Worm (Caenorhabditis elegans) whole organism, L4 larva: Measurements from ENCODE around the gene bcs-1.
A peak's percentile ranks its signal among the peaks of the same experiment; 100 is the strongest.

Experiments
- F10B5.3 ChIP-seq: sonication (generic microtip); optimal IDR thresholded peaks from 2 replicates; lab custom pipeline; 2016; ENCODE audit warnings: mild to moderate bottlenecking, missing genetic modification characterization, missing compliant biosample characterization
- F26F4.8 ChIP-seq: fragments of 200-800 bp; sonication (Bioruptor generic); conservative IDR thresholded peaks from 2 replicates; pipeline ENCODE4 v1.3.6; 2022; ENCODE audit warnings: missing genetic modification characterization, missing compliant biosample characterization
- F37D6.2 ChIP-seq: sonication (generic microtip); optimal IDR thresholded peaks from 2 replicates; lab custom pipeline; 2016; ENCODE audit warnings: mild to moderate bottlenecking, missing genetic modification characterization, missing compliant biosample characterization
- R02D3.7 ChIP-seq: fragments of 150-350 bp; sonication (generic microtip); optimal IDR thresholded peaks from 3 replicates; lab custom pipeline; 2014; ENCODE audit warnings: missing biosample characterization, missing genetic modification characterization
- T20F7.1 ChIP-seq: fragments of 200-800 bp; sonication (Bioruptor generic); optimal IDR thresholded peaks from 2 replicates; lab custom pipeline; 2018; ENCODE audit warnings: mild to moderate bottlenecking, missing genetic modification characterization, missing compliant biosample characterization
- T26A8.4 ChIP-seq: fragments of 200-800 bp; sonication (Bioruptor generic); IDR thresholded peaks from 2 replicates; pipeline ENCODE4 v1.3.6; 2022; ENCODE audit warnings: missing genetic modification characterization, missing compliant biosample characterization
- ZK337.2 ChIP-seq: fragments of 200-800 bp; sonication (Bioruptor generic); IDR thresholded peaks from 2 replicates; pipeline ENCODE4 v1.3.6; 2022; ENCODE audit warnings: missing genetic modification reagents, missing genetic modification characterization, missing compliant biosample characterization
- arid-1 ChIP-seq: fragments of 200-800 bp; sonication (Bioruptor generic); conservative IDR thresholded peaks from 2 replicates; pipeline ENCODE4 v1.3.6; 2022; ENCODE audit warnings: missing genetic modification reagents, missing genetic modification characterization, missing compliant biosample characterization
- attf-4 ChIP-seq: sonication (generic microtip); optimal IDR thresholded peaks from 3 replicates; lab custom pipeline; 2017; ENCODE audit warnings: missing biosample characterization, missing genetic modification characterization
- ceh-28 ChIP-seq: fragments of 150-350 bp; optimal IDR thresholded peaks from 2 replicates; lab custom pipeline; 2014; ENCODE audit warnings: missing biosample characterization, missing genetic modification reagents, missing genetic modification characterization
- ces-1 ChIP-seq: fragments of 150-350 bp; sonication (generic microtip); optimal IDR thresholded peaks from 4 replicates; lab custom pipeline; 2014; ENCODE audit warnings: missing biosample characterization, missing genetic modification reagents, missing genetic modification characterization
- cey-2 ChIP-seq: sonication (generic microtip); optimal IDR thresholded peaks from 3 replicates; lab custom pipeline; 2017; ENCODE audit warnings: missing genetic modification characterization, mild to moderate bottlenecking, missing compliant biosample characterization, antibody characterized with exemption, borderline replicate concordance; ENCODE audit not compliant: insufficient read depth
- ctbp-1 ChIP-seq: fragments of 200-800 bp; sonication (Bioruptor generic); IDR thresholded peaks from 2 replicates; pipeline ENCODE4 v1.3.6; 2022; ENCODE audit warnings: missing genetic modification reagents, missing genetic modification characterization, missing compliant biosample characterization
- dve-1 ChIP-seq: sonication (generic microtip); optimal IDR thresholded peaks from 2 replicates; lab custom pipeline; 2017; ENCODE audit warnings: antibody characterized with exemption, mild to moderate bottlenecking, missing genetic modification characterization, missing compliant biosample characterization; ENCODE audit not compliant: insufficient read depth
- egl-27 ChIP-seq: sonication (generic microtip); optimal IDR thresholded peaks from 3 replicates; lab custom pipeline; 2017; ENCODE audit warnings: missing biosample characterization, missing genetic modification reagents, missing genetic modification characterization
- hif-1 ChIP-seq, 2 experiments: sonication (generic microtip); optimal IDR thresholded peaks; 2 replicates each; lab custom pipeline; 2016 to 2017; ENCODE audit warnings: missing compliant biosample characterization in 2 of 2, missing genetic modification characterization in 2 of 2, missing genetic modification reagents in 2 of 2, missing genotype in 2 of 2, mild to moderate bottlenecking in 1 of 2
- hlh-30 ChIP-seq: sonication (generic microtip); optimal IDR thresholded peaks from 2 replicates; lab custom pipeline; 2017; ENCODE audit warnings: antibody characterized with exemption, mild to moderate bottlenecking, missing genetic modification characterization, missing compliant biosample characterization; ENCODE audit not compliant: insufficient read depth
- hmg-1.1 ChIP-seq: fragments of 200-800 bp; sonication (Bioruptor generic); IDR thresholded peaks from 2 replicates; pipeline ENCODE4 v1.3.6; 2022; ENCODE audit warnings: missing genetic modification reagents, missing genetic modification characterization, missing compliant biosample characterization
- jun-1 ChIP-seq: fragments of 150-350 bp; optimal IDR thresholded peaks from 2 replicates; lab custom pipeline; 2014; ENCODE audit warnings: missing biosample characterization, missing genetic modification reagents, missing genetic modification characterization
- lim-7 ChIP-seq: fragments of 200-800 bp; sonication (Bioruptor generic); IDR thresholded peaks from 2 replicates; pipeline ENCODE4 v1.3.6; 2022; ENCODE audit warnings: missing genetic modification characterization, missing compliant biosample characterization
- lin-38 ChIP-seq: fragments of 200-800 bp; sonication (Bioruptor generic); IDR thresholded peaks from 2 replicates; pipeline ENCODE4 v1.3.6; 2022; ENCODE audit warnings: missing genetic modification reagents, missing genetic modification characterization, missing compliant biosample characterization
- lir-3 ChIP-seq: sonication (generic microtip); optimal IDR thresholded peaks from 2 replicates; lab custom pipeline; 2016; ENCODE audit warnings: mild to moderate bottlenecking, missing genetic modification characterization, missing compliant biosample characterization
- mdl-1 ChIP-seq, 2 experiments: fragments of 150-350 bp in 1 of 2; sonication (generic microtip) in 1 of 2; optimal IDR thresholded peaks; 2 replicates each; lab custom pipeline; 2014 to 2017; ENCODE audit warnings: missing biosample characterization in 2 of 2, missing genetic modification characterization in 2 of 2
- mdt-29 ChIP-seq: fragments of 200-800 bp; sonication (Bioruptor generic); IDR thresholded peaks from 2 replicates; pipeline ENCODE4 v1.3.6; 2022; ENCODE audit warnings: missing genetic modification reagents, missing genetic modification characterization, missing compliant biosample characterization
- mes-2 ChIP-seq: sonication (generic microtip); optimal IDR thresholded peaks from 2 replicates; lab custom pipeline; 2016; ENCODE audit warnings: missing genotype, mild to moderate bottlenecking, missing genetic modification characterization, missing compliant biosample characterization; ENCODE audit not compliant: poor library complexity, severe bottlenecking
- mxl-2 ChIP-seq: fragments of 200-800 bp; sonication (Bioruptor generic); conservative IDR thresholded peaks from 2 replicates; pipeline ENCODE4 v1.3.6; 2022; ENCODE audit warnings: missing genetic modification reagents, missing genetic modification characterization, missing compliant biosample characterization
- nhr-102 ChIP-seq: sonication (generic microtip); optimal IDR thresholded peaks from 2 replicates; lab custom pipeline; 2016; ENCODE audit warnings: mild to moderate bottlenecking, missing genetic modification characterization, moderate library complexity, missing compliant biosample characterization
- nhr-42 ChIP-seq: fragments of 200-800 bp; sonication (Bioruptor generic); IDR thresholded peaks from 2 replicates; pipeline ENCODE4 v1.3.6; 2022; ENCODE audit warnings: missing genetic modification characterization, missing compliant biosample characterization
- nhr-48 ChIP-seq: sonication (generic microtip); optimal IDR thresholded peaks from 2 replicates; lab custom pipeline; 2016; ENCODE audit warnings: mild to moderate bottlenecking, missing genetic modification characterization, missing compliant biosample characterization
- nhr-76 ChIP-seq: fragments of 150-350 bp; optimal IDR thresholded peaks from 2 replicates; lab custom pipeline; 2014; ENCODE audit warnings: missing biosample characterization, missing genetic modification characterization
- nhr-77 ChIP-seq: fragments of 150-350 bp; optimal IDR thresholded peaks from 2 replicates; lab custom pipeline; 2014; ENCODE audit warnings: missing biosample characterization, missing genetic modification characterization
- pha-4 ChIP-seq, 2 experiments: fragments of 150-350 bp in 1 of 2; fragments of 200-800 bp in 1 of 2; sonication (Bioruptor generic) in 1 of 2; IDR thresholded peaks in 1 of 2; optimal IDR thresholded peaks in 1 of 2; 2 replicates each; pipeline versions ENCODE4 v1.3.6 to Lab custom; 2014 to 2022; ENCODE audit warnings: missing genetic modification characterization in 2 of 2, missing genetic modification reagents in 2 of 2, missing biosample characterization in 1 of 2, missing compliant biosample characterization in 1 of 2
- php-3 ChIP-seq: fragments of 200-800 bp; sonication (Bioruptor generic); IDR thresholded peaks from 2 replicates; pipeline ENCODE4 v1.3.6; 2022; ENCODE audit warnings: missing genetic modification reagents, missing genetic modification characterization, missing compliant biosample characterization
- rbr-2 ChIP-seq: sonication (generic microtip); optimal IDR thresholded peaks from 2 replicates; lab custom pipeline; 2016; ENCODE audit warnings: missing genotype, missing genetic modification characterization, missing compliant biosample characterization
- sdz-12 ChIP-seq: fragments of 200-800 bp; sonication (Bioruptor generic); optimal IDR thresholded peaks from 2 replicates; lab custom pipeline; 2018; ENCODE audit warnings: mild to moderate bottlenecking, missing genetic modification characterization, missing compliant biosample characterization
- set-16 ChIP-seq: fragments of 200-800 bp; sonication (Bioruptor generic); IDR thresholded peaks from 2 replicates; pipeline ENCODE4 v1.3.6; 2022; ENCODE audit warnings: missing genetic modification reagents, missing genetic modification characterization, missing compliant biosample characterization
- snpc-1.2 ChIP-seq: fragments of 200-800 bp; sonication (Bioruptor generic); IDR thresholded peaks from 2 replicates; pipeline ENCODE4 v1.3.6; 2022; ENCODE audit warnings: missing genetic modification reagents, missing genetic modification characterization, missing compliant biosample characterization
- snpc-4 ChIP-seq: fragments of 150-350 bp; optimal IDR thresholded peaks from 2 replicates; lab custom pipeline; 2014; ENCODE audit warnings: missing biosample characterization, missing genetic modification characterization
- tag-97 ChIP-seq: fragments of 200-800 bp; sonication (Bioruptor generic); IDR thresholded peaks from 2 replicates; pipeline ENCODE4 v1.3.6; 2022; ENCODE audit warnings: missing genetic modification characterization, missing compliant biosample characterization
- unc-130 ChIP-seq: sonication (generic microtip); optimal IDR thresholded peaks from 2 replicates; lab custom pipeline; 2016; ENCODE audit warnings: missing genetic modification reagents, missing genetic modification characterization, missing compliant biosample characterization
- unc-62 ChIP-seq, 3 experiments: fragments of 150-350 bp in 1 of 3; sonication (generic microtip); optimal IDR thresholded peaks in 2 of 3; peaks in 1 of 3; 1 replicate in 1 of 3; 2 replicates in 2 of 3; lab custom pipeline; 2014 to 2017; ENCODE audit warnings: missing biosample characterization in 3 of 3, missing genetic modification characterization in 3 of 3, missing genetic modification reagents in 3 of 3, missing genotype in 1 of 3
- vab-7 ChIP-seq: fragments of 200-800 bp; sonication (Bioruptor generic); IDR thresholded peaks from 2 replicates; pipeline ENCODE4 v1.3.6; 2022; ENCODE audit warnings: missing genetic modification reagents, missing genetic modification characterization, missing compliant biosample characterization
- zag-1 ChIP-seq: fragments of 150-350 bp; optimal IDR thresholded peaks from 2 replicates; lab custom pipeline; 2014; ENCODE audit warnings: missing biosample characterization, missing genetic modification characterization
- zfp-2 ChIP-seq: sonication (generic microtip); optimal IDR thresholded peaks from 2 replicates; lab custom pipeline; 2016; ENCODE audit warnings: mild to moderate bottlenecking, missing genetic modification characterization, missing compliant biosample characterization
- zfp-3 ChIP-seq: fragments of 200-800 bp; sonication (Bioruptor generic); conservative IDR thresholded peaks from 2 replicates; pipeline ENCODE4 v1.3.6; 2022; ENCODE audit warnings: missing genetic modification reagents, missing genetic modification characterization, missing compliant biosample characterization
- ztf-7 ChIP-seq: fragments of 150-350 bp; optimal IDR thresholded peaks from 2 replicates; lab custom pipeline; 2014; ENCODE audit warnings: missing biosample characterization, missing genetic modification characterization

bcs-1 gene

DNA sequence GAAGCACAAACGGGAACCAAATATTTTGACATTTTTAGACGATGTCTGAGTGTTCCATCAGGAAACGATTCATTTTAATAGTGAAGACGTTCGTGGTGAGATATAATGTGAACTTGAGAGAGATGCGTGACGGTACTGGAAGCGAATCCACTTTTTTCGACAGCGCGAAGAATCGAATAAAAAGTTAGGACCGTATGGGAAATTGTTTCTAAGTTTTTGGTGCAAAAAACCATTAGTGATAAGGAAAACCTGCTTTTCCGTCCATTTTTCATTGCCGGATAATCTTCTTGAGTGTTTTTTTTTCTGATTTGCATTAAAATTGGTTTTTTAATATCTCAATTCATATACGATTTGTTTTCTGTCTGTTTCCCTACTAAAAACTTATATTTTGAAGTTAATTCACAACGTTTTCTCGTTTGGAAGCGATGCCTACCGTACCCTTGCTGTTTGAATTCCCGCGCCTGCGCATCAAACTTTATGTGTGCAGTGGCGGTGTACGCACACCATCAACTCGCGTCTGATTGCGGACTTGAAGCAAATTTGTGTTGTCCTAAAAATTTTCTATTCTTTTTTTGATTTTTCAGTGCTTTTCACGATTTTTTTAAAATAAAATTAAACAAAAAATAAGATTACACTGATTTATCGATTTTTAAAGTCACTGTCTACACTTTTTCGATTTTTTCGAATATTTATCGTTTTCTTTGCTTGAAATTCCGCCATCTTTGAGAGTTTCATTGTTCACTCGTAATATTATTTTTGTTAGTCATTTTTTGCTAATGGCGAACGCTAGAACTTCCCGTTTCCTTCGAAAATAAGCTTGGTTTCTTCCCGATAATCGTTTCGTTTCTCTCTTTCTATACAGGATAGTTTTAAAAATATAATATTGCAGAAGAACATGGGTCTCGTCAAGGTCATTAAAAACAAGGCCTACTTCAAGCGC, 1.6 kb upstream of the bcs-1 start, which contains the start of the genes col-38 and rpl-5:
Gene col-38, minus strand, starts transcription at position 51 of the 940 bp plus-strand sequence.
Gene rpl-5, plus strand, starts transcription at position 890 of the 940 bp plus-strand sequence.
- TF ChIP-seq rbr-2 (tag; lab: Kevin White, UChicago) (peak; percentile 87), mdl-1 (tag; optimal IDR thresholded peaks at IDR 0.05; lab: Kevin White, UChicago) (peak in 1 of 2 experiments; percentile 19), mes-2 (peak; percentile 92), zfp-3 (0 out of 2 replicates have a peak, but pooled peaks have one; percentile 65), F26F4.8 (GFP tag; lab: Robert Waterston, UW) (no peak), unc-130 (GFP tag; lab: Kevin White, UChicago) (peak; percentile 17), zfp-2 (tag; lab: Kevin White, UChicago) (peak; percentile 87), lim-7 (GFP tag; lab: Robert Waterston, UW) (no peak), ces-1 (no peak), nhr-76 (no peak), T26A8.4 (GFP tag; lab: Robert Waterston, UW) (peak; percentile 69), lin-38 (GFP tag; lab: Robert Waterston, UW) (peak; percentile 91), pha-4 (GFP tag; IDR thresholded peaks at IDR 0.05; lab: Robert Waterston, UW) (no peak), pha-4 (tag; optimal IDR thresholded peaks at IDR 0.05; lab: Kevin White, UChicago) (peak; percentile 84), snpc-4 (tag; lab: Kevin White, UChicago) (no peak), zag-1 (no peak), egl-27 (no peak), ceh-28 (no peak), vab-7 (no peak), mxl-2 (GFP tag; lab: Robert Waterston, UW) (no peak), F37D6.2 (peak; percentile 49), mdt-29 (GFP tag; lab: Robert Waterston, UW) (no peak), snpc-1.2 (GFP tag; lab: Robert Waterston, UW) (0 out of 2 replicates have a peak, but pooled peaks have one; percentile 15), tag-97 (no peak), jun-1 (peak; percentile 0), unc-62 (GFP tag; optimal IDR thresholded peaks at IDR 0.05 in 1 of 2; lab: Kevin White, UChicago) (peak in 1 of 2 experiments; percentile 96), unc-62 (tag; optimal IDR thresholded peaks at IDR 0.05; lab: Kevin White, UChicago) (no peak), attf-4 (no peak), R02D3.7 (no peak), hlh-30 (tag; lab: Kevin White, UChicago) (peak; percentile 89), nhr-42 (peak; percentile 23; the same call in 1 of the 2 replicates), ctbp-1 (GFP tag; lab: Robert Waterston, UW) (no peak), ZK337.2 (GFP tag; lab: Robert Waterston, UW) (no peak), cey-2 (no peak), F10B5.3 (tag; lab: Kevin White, UChicago) (no peak), dve-1 (tag; lab: Kevin White, UChicago) (peak; percentile 90), hif-1 (tag; optimal IDR thresholded peaks at IDR 0.05; lab: Kevin White, UChicago) (peak in 1 of 2 experiments; percentile 78), T20F7.1 (no peak), php-3 (GFP tag; lab: Robert Waterston, UW) (0 out of 2 replicates have a peak, but pooled peaks have one; percentile 62), nhr-48 (peak; percentile 55), hmg-1.1 (GFP tag; lab: Robert Waterston, UW) (peak; percentile 79), arid-1 (GFP tag; lab: Robert Waterston, UW) (peak; percentile 60; the same call in 1 of the 2 replicates), lir-3 (no peak), nhr-77 (peak; percentile 93), set-16 (GFP tag; lab: Robert Waterston, UW) (no peak), ztf-7 (tag; lab: Kevin White, UChicago) (no peak), nhr-102 (peak; percentile 66), sdz-12 (GFP tag; lab: Kevin White, UChicago) (no peak)
